Fruit fly (Drosophila melanogaster) whole organism, prepupa: ENCODE data around the gene CG1637.

ENCODE experiments used
- Eip93F ChIP-seq: fragments of 200-800 bp; sonication (Bioruptor generic); optimal IDR thresholded peaks from 2 replicates; lab custom pipeline; 2016; ENCODE audit warnings: missing biosample characterization, mild to moderate bottlenecking, missing genetic modification characterization
- Gug ChIP-seq: fragments of 200-800 bp; sonication (Bioruptor generic); IDR thresholded peaks from 2 replicates; pipeline ENCODE4 v1.3.6; 2022; ENCODE audit warnings: missing biosample characterization, missing genetic modification characterization

dm6 chrX:10827301-10827700 lies 50.4 kb downstream of the CG1637 start:
- TF ChIP-seq Eip93F (no peak), Gug (GFP tag; lab: Robert Waterston, UW) (no peak)
